Fruit fly (Drosophila melanogaster): Measurements from ENCODE around the gene Qtzl.

DNA sequence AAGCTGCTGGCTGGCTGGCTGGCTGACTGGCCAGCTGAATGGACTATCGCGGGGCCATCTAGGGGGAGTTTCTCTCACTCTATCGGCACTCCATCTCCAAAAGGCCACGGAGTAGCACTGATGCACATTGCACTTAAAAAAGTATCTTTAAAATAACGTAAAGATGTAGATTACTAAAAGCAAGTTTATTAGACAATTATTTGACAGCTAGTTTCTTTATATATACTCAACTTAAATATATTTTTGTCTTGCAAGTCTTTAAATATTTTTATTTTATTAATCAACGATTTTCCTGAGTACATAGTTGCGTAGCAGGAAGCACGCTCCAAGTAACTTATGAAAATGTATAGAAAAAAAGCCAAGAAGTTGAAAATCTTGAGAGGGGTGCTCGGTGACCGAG, 18.6 kb upstream of the Qtzl start:
- TF ChIP-seq Sin3A (optimal IDR thresholded peaks at IDR 0.05) (no peak), insv (optimal IDR thresholded peaks at IDR 0.05) (no peak)
